Fruit fly (Drosophila melanogaster) whole organism, adult: ENCODE measurements around the gene CG32163.

Source experiments
- CG11617 ChIP-seq: fragments of 200-800 bp; sonication (Bioruptor generic); optimal IDR thresholded peaks from 2 replicates; lab custom pipeline; 2017; ENCODE audit warnings: mild to moderate bottlenecking, missing biosample characterization, missing genetic modification reagents, missing genetic modification characterization
- CG12768 ChIP-seq: fragments of 200-800 bp; sonication (Bioruptor generic); optimal IDR thresholded peaks from 2 replicates; lab custom pipeline; 2017; ENCODE audit warnings: missing biosample characterization, missing genetic modification characterization, mild to moderate bottlenecking, moderate library complexity, missing genetic modification reagents
- CG14711 ChIP-seq: fragments of 200-800 bp; sonication (Bioruptor generic); optimal IDR thresholded peaks from 2 replicates; lab custom pipeline; 2018; ENCODE audit warnings: missing biosample characterization, mild to moderate bottlenecking, missing genetic modification characterization, moderate library complexity
- CG1620 ChIP-seq: fragments of 200-800 bp; sonication (Bioruptor generic); optimal IDR thresholded peaks from 2 replicates; lab custom pipeline; 2016; ENCODE audit warnings: missing biosample characterization, missing genetic modification characterization
- CG33017 ChIP-seq: fragments of 200-800 bp; sonication (Bioruptor generic); optimal IDR thresholded peaks from 2 replicates; lab custom pipeline; 2018; ENCODE audit warnings: missing biosample characterization, mild to moderate bottlenecking, missing genetic modification characterization, moderate library complexity
- CG5204 ChIP-seq: fragments of 200-800 bp; sonication (Bioruptor generic); optimal IDR thresholded peaks from 2 replicates; lab custom pipeline; 2016; ENCODE audit warnings: missing biosample characterization, missing genetic modification characterization
- CG7045 ChIP-seq: fragments of 200-800 bp; sonication (Bioruptor generic); optimal IDR thresholded peaks from 2 replicates; lab custom pipeline; 2017; ENCODE audit warnings: missing biosample characterization, mild to moderate bottlenecking, missing genetic modification characterization
- CG7101 ChIP-seq: fragments of 200-800 bp; sonication (Bioruptor generic); optimal IDR thresholded peaks from 2 replicates; lab custom pipeline; 2018; ENCODE audit warnings: missing biosample characterization, mild to moderate bottlenecking, missing genetic modification characterization, moderate library complexity
- Clk ChIP-seq: fragments of 200-800 bp; sonication (Bioruptor generic); optimal IDR thresholded peaks from 2 replicates; lab custom pipeline; 2017; ENCODE audit warnings: missing biosample characterization, missing genetic modification characterization
- Crg-1 ChIP-seq: fragments of 200-800 bp; sonication (Bioruptor generic); optimal IDR thresholded peaks from 2 replicates; lab custom pipeline; 2016; ENCODE audit warnings: missing biosample characterization, missing genetic modification characterization
- Hr96 ChIP-seq: fragments of 200-800 bp; sonication (Bioruptor generic); optimal IDR thresholded peaks from 2 replicates; lab custom pipeline; 2016; ENCODE audit warnings: missing biosample characterization, missing genetic modification characterization
- Mnt ChIP-seq: fragments of 200-800 bp; sonication (Bioruptor generic); optimal IDR thresholded peaks from 2 replicates; lab custom pipeline; 2016; ENCODE audit warnings: missing biosample characterization, mild to moderate bottlenecking, missing genetic modification characterization
- bab1 ChIP-seq: fragments of 200-800 bp; sonication (Bioruptor generic); optimal IDR thresholded peaks from 3 replicates; lab custom pipeline; 2019; ENCODE audit warnings: missing biosample characterization, mild to moderate bottlenecking, missing genetic modification characterization, moderate library complexity
- cic ChIP-seq: fragments of 200-800 bp; sonication (Bioruptor generic); optimal IDR thresholded peaks from 2 replicates; lab custom pipeline; 2017; ENCODE audit warnings: missing biosample characterization, mild to moderate bottlenecking, missing genetic modification characterization, moderate library complexity
- cnc ChIP-seq, 2 experiments: fragments of >200 bp; optimal IDR thresholded peaks; 2 replicates each; lab custom pipeline; 2017
- kay ChIP-seq: fragments of 200-800 bp; sonication (Bioruptor generic); peaks from one replicate; lab custom pipeline; 2016; ENCODE audit warnings: missing biosample characterization, missing genetic modification characterization, borderline replicate concordance
- ovo ChIP-seq: fragments of 200-800 bp; sonication (Bioruptor generic); optimal IDR thresholded peaks from 2 replicates; lab custom pipeline; 2016; ENCODE audit warnings: missing biosample characterization, missing genetic modification characterization
- pad ChIP-seq: fragments of 200-800 bp; sonication (Bioruptor generic); optimal IDR thresholded peaks from 3 replicates; lab custom pipeline; 2017; ENCODE audit warnings: missing biosample characterization, missing genetic modification characterization, mild to moderate bottlenecking, moderate library complexity, missing genetic modification reagents
- tj ChIP-seq: fragments of 200-800 bp; sonication (Bioruptor generic); optimal IDR thresholded peaks from 3 replicates; lab custom pipeline; 2017; ENCODE audit warnings: missing biosample characterization, mild to moderate bottlenecking, missing genetic modification characterization, moderate library complexity
- toe ChIP-seq: fragments of 200-800 bp; sonication (Bioruptor generic); optimal IDR thresholded peaks from 2 replicates; lab custom pipeline; 2016; ENCODE audit warnings: missing biosample characterization, missing genetic modification characterization

CG32163 gene

DNA sequence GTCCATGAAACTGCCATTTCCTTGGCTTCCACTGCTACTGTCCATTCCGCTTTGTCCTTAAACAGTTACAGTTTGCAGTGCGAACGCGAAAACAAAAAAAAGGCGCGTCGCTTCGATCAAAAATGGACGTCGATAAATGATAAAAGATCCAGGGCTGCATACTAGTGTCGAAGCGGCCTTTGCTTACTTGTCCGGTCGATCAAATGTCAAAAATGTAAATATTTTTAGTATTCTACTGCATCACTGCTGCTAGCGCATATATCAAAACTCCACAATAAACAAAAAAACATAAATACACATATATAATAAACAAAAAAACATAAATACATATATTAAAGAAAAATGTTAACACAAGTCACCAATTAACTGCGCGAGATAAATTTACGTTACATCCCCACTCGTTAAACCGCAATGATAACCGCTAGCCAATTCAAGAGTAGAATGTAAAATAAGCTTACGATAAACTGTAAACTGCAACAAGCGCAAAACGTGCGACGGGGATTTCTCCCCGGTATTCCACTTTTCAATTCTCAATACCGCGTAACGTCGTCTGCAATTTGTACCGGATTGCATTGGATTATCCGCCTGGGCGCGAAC lies 8.1 kb downstream of the CG32163 start, which contains the start of the genes spd-2 and Apl:
TSS of gene spd-2 (minus strand) at position 93 of the 597 bp plus-strand sequence.
TSS of gene Apl (plus strand) at position 260 of the 597 bp plus-strand sequence.
- no peak for TF ChIP-seq Crg-1 (GFP tag; lab: Kevin White, UChicago)
- no peak for TF ChIP-seq toe (GFP tag; lab: Kevin White, UChicago)
- no peak for TF ChIP-seq CG14711
- TF ChIP-seq Clk (GFP tag; lab: Kevin White, UChicago): no peak
- TF ChIP-seq CG1620 (GFP tag; lab: Kevin White, UChicago): no peak
- TF ChIP-seq cic (GFP tag; lab: Kevin White, UChicago): no peak
- no peak for TF ChIP-seq CG12768
- no peak for TF ChIP-seq bab1 (GFP tag; lab: Kevin White, UChicago)
- no peak for TF ChIP-seq CG11617
- no peak for TF ChIP-seq Mnt (GFP tag; lab: Kevin White, UChicago)
- no peak for TF ChIP-seq CG33017
- TF ChIP-seq pad (GFP tag; lab: Kevin White, UChicago): no peak
- no peak for TF ChIP-seq cnc (optimal IDR thresholded peaks at IDR 0.05; lab: Kevin White, UChicago)
- TF ChIP-seq CG5204 (GFP tag; lab: Kevin White, UChicago): no peak
- TF ChIP-seq CG7045 (GFP tag; lab: Kevin White, UChicago): no peak
- TF ChIP-seq Hr96: no peak

DNA sequence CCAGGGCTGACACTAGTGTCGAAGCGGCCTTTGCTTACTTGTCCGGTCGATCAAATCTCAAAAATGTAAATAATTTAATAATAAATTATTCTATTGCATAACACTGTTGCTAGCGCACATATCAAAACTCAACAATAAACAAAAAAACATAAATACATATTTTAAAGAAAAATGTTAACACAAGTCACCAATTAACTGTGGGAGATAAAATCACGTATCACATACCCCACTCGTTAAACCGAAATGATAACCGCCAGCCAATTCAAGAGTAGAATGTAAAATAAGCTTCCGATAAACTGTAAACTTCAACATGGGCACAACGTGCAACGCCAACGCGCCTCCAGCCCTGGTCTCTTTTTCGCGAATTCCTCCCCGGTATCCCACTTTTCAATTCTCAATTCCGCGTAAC lies 15.8 kb downstream of the CG32163 start, which contains the start of gene Arts:
TSS of gene Arts (plus strand) at position 116 of the 409 bp plus-strand sequence.
- TF ChIP-seq kay (GFP tag; lab: Kevin White, UChicago) (no peak), CG5204 (GFP tag; lab: Kevin White, UChicago) (peak; percentile 48), Crg-1 (GFP tag; lab: Kevin White, UChicago) (peak; percentile 22), CG14711 (peak; percentile 30), CG33017 (no peak), toe (GFP tag; lab: Kevin White, UChicago) (peak; percentile 51), CG1620 (GFP tag; lab: Kevin White, UChicago) (peak; percentile 0), CG12768 (no peak), CG11617 (peak; percentile 67), CG7045 (GFP tag; lab: Kevin White, UChicago) (peak; percentile 29), Mnt (GFP tag; lab: Kevin White, UChicago) (peak; percentile 77), cic (GFP tag; lab: Kevin White, UChicago) (no peak), Hr96 (peak; percentile 12), CG7101 (peak; percentile 38), cnc (optimal IDR thresholded peaks at IDR 0.05; lab: Kevin White, UChicago) (no peak), bab1 (GFP tag; lab: Kevin White, UChicago) (peak; percentile 27), tj (GFP tag; lab: Kevin White, UChicago) (peak; percentile 26), pad (GFP tag; lab: Kevin White, UChicago) (peak; percentile 28), Clk (GFP tag; lab: Kevin White, UChicago) (no peak), ovo (peak; percentile 17)

DNA sequence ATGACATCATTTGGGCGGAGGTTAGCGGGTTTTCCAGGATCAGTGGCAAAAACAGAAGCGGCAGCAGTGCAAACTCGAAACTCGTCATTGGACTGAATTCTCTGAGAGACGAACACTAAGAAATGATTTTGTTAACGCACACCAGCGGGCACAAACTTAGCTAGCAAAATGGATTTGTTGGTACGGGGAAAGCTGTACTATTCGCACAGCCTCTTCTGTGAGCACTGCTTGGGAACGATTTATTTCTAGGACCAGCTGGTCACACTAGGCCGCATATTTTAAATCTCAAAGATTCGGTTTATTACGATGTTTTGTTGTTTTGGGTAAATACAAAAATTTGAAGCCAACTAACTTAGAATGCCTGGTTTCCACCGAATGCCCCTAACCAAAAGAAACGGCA lies 22.2 kb downstream of the CG32163 start, which contains the start of gene CG4098:
TSS of gene CG4098 (minus strand) at position 228 of the 400 bp plus-strand sequence.
- TF ChIP-seq CG12768: peak; percentile 63
- peak; percentile 21 for TF ChIP-seq cic (GFP tag; lab: Kevin White, UChicago)
- peak; percentile 49 for TF ChIP-seq CG14711
- peak; percentile 61 for TF ChIP-seq CG1620 (GFP tag; lab: Kevin White, UChicago)
- peak; percentile 64 for TF ChIP-seq CG7045 (GFP tag; lab: Kevin White, UChicago)
- peak; percentile 69 for TF ChIP-seq bab1 (GFP tag; lab: Kevin White, UChicago)
- TF ChIP-seq Clk (GFP tag; lab: Kevin White, UChicago): no peak
- peak; percentile 32 for TF ChIP-seq pad (GFP tag; lab: Kevin White, UChicago)
- TF ChIP-seq CG7101: peak; percentile 69
- peak; percentile 47 for TF ChIP-seq toe (GFP tag; lab: Kevin White, UChicago)
- peak; percentile 36 for TF ChIP-seq CG11617
- no peak for TF ChIP-seq ovo
- TF ChIP-seq CG33017: peak; percentile 43
- TF ChIP-seq cnc (optimal IDR thresholded peaks at IDR 0.05; lab: Kevin White, UChicago): no peak
- TF ChIP-seq Mnt (GFP tag; lab: Kevin White, UChicago): peak; percentile 61
- TF ChIP-seq Hr96: peak; percentile 65
- peak; percentile 50 for TF ChIP-seq Crg-1 (GFP tag; lab: Kevin White, UChicago)
- TF ChIP-seq CG5204 (GFP tag; lab: Kevin White, UChicago): no peak
- no peak for TF ChIP-seq tj (GFP tag; lab: Kevin White, UChicago)
- no peak for TF ChIP-seq kay (GFP tag; lab: Kevin White, UChicago)

DNA sequence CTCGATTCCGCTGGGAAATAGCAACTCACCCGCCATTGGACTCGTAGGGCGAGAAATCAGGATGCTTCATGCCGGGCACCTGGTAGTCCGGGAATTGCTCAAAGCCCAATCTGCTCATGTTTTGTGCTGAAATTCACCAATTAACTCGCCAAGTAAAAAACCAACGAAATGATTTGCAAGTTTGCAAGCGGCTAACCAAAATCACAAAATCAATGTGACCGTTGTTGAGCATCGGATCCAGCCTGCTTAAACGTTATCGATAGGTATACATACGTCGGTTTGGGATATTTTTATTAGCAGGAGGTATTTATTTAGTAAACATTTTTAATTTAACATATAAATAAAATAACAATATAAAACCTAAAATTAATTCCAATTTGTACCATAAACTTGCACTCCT lies 23.2 kb downstream of the CG32163 start, which contains the start of gene Prosbeta6:
TSS of gene Prosbeta6 (minus strand) at position 218 of the 400 bp plus-strand sequence.
- TF ChIP-seq cnc (optimal IDR thresholded peaks at IDR 0.05; lab: Kevin White, UChicago): peak; percentile 71 to 76
- no peak for TF ChIP-seq CG7045 (GFP tag; lab: Kevin White, UChicago)
- TF ChIP-seq CG14711: peak; percentile 38
- TF ChIP-seq CG11617: no peak
- no peak for TF ChIP-seq CG5204 (GFP tag; lab: Kevin White, UChicago)
- peak; percentile 42 for TF ChIP-seq bab1 (GFP tag; lab: Kevin White, UChicago)

DNA sequence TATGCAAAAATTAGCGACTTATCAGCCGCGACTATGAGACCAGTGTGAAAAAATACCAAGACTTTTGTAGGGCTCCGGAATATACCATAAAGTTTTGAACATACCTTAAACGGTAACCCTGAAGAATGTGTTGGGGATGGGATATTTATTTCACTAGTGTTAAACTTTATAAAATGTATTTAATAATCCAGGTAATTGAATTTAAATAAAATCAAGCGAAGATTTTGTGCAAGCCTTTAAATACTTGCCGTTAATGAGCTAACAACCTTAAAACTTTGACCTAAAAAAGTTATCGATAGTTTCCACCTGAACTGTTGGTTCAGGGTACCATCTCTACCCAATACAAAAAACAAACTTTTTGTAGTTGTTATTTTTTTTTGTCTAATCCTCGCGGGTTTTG lies 25.2 kb downstream of the CG32163 start, which contains the start of gene CG4101:
TSS of gene CG4101 (plus strand) at position 335 of the 400 bp plus-strand sequence.
- TF ChIP-seq cnc (optimal IDR thresholded peaks at IDR 0.05; lab: Kevin White, UChicago) (no peak), CG33017 (peak; percentile 84), CG7101 (peak; percentile 90), CG14711 (peak; percentile 96), cic (GFP tag; lab: Kevin White, UChicago) (peak; percentile 11), kay (GFP tag; lab: Kevin White, UChicago) (peak; percentile 96), toe (GFP tag; lab: Kevin White, UChicago) (peak; percentile 95), bab1 (GFP tag; lab: Kevin White, UChicago) (peak; percentile 89), Crg-1 (GFP tag; lab: Kevin White, UChicago) (peak; percentile 84), Mnt (GFP tag; lab: Kevin White, UChicago) (peak; percentile 81), Hr96 (peak; percentile 85), CG11617 (peak; percentile 79), Clk (GFP tag; lab: Kevin White, UChicago) (peak; percentile 80), CG1620 (GFP tag; lab: Kevin White, UChicago) (peak; percentile 93), tj (GFP tag; lab: Kevin White, UChicago) (peak; percentile 60), CG12768 (peak; percentile 82), CG5204 (GFP tag; lab: Kevin White, UChicago) (peak; percentile 93), CG7045 (GFP tag; lab: Kevin White, UChicago) (peak; percentile 74), pad (GFP tag; lab: Kevin White, UChicago) (peak; percentile 66), ovo (peak; percentile 81)
